Worm (Caenorhabditis elegans) whole organism, late embryonic: Measurements from ENCODE around the gene act-1.

Experiments used
- C08G9.2 ChIP-seq: sonication (generic microtip); optimal IDR thresholded peaks from 2 replicates; lab custom pipeline; 2016; ENCODE audit warnings: mild to moderate bottlenecking, missing genetic modification characterization, moderate library complexity, missing compliant biosample characterization
- F13H6.1 ChIP-seq: sonication (generic microtip); optimal IDR thresholded peaks from 2 replicates; lab custom pipeline; 2016; ENCODE audit warnings: missing genetic modification characterization, missing compliant biosample characterization
- K02D7.2 ChIP-seq: sonication (generic microtip); optimal IDR thresholded peaks from 2 replicates; lab custom pipeline; 2017; ENCODE audit warnings: mild to moderate bottlenecking, missing genetic modification characterization, missing compliant biosample characterization
- K09A11.1 ChIP-seq: sonication (generic microtip); optimal IDR thresholded peaks from 2 replicates; lab custom pipeline; 2017; ENCODE audit warnings: antibody characterized with exemption, mild to moderate bottlenecking, missing genetic modification characterization, missing compliant biosample characterization; ENCODE audit not compliant: insufficient read depth
- T23F11.4 ChIP-seq: fragments of 200-800 bp; sonication (Bioruptor generic); optimal IDR thresholded peaks from 2 replicates; lab custom pipeline; 2018; ENCODE audit warnings: mild to moderate bottlenecking, missing genetic modification characterization, missing compliant biosample characterization
- ahr-1 ChIP-seq: sonication (generic microtip); optimal IDR thresholded peaks from 2 replicates; lab custom pipeline; 2016; ENCODE audit warnings: missing genetic modification characterization, missing compliant biosample characterization
- ceh-14 ChIP-seq: sonication (generic microtip); optimal IDR thresholded peaks from 2 replicates; lab custom pipeline; 2016; ENCODE audit warnings: missing genotype, missing genetic modification characterization, missing compliant biosample characterization
- ceh-19 ChIP-seq: fragments of 200-800 bp; sonication (Bioruptor generic); optimal IDR thresholded peaks from 2 replicates; lab custom pipeline; 2018; ENCODE audit warnings: mild to moderate bottlenecking, missing genetic modification characterization, missing compliant biosample characterization
- ceh-22 ChIP-seq: sonication (generic microtip); optimal IDR thresholded peaks from 2 replicates; lab custom pipeline; 2017; ENCODE audit warnings: missing biosample characterization, missing genetic modification characterization
- ceh-24 ChIP-seq: sonication (generic microtip); optimal IDR thresholded peaks from 2 replicates; lab custom pipeline; 2016; ENCODE audit warnings: mild to moderate bottlenecking, missing genetic modification characterization, missing compliant biosample characterization
- ceh-30 ChIP-seq: fragments of 150-350 bp; optimal IDR thresholded peaks from 2 replicates; lab custom pipeline; 2014; ENCODE audit warnings: missing biosample characterization, missing genetic modification characterization
- ceh-31 ChIP-seq: sonication (generic microtip); optimal IDR thresholded peaks from 2 replicates; lab custom pipeline; 2016; ENCODE audit warnings: missing genetic modification characterization, missing compliant biosample characterization
- ceh-34 ChIP-seq: sonication (generic microtip); optimal IDR thresholded peaks from 2 replicates; lab custom pipeline; 2016; ENCODE audit warnings: mild to moderate bottlenecking, missing genetic modification characterization, missing compliant biosample characterization
- ceh-45 ChIP-seq: fragments of 200-800 bp; sonication (Bioruptor generic); IDR thresholded peaks from 2 replicates; pipeline ENCODE4 v1.3.6; 2022; ENCODE audit warnings: missing genetic modification reagents, missing genetic modification characterization, missing compliant biosample characterization
- ceh-48 ChIP-seq: sonication (generic microtip); optimal IDR thresholded peaks from 2 replicates; lab custom pipeline; 2016; ENCODE audit warnings: missing genetic modification characterization, inconsistent platforms, missing compliant biosample characterization
- ceh-6 ChIP-seq: fragments of 200-800 bp; sonication (Bioruptor generic); optimal IDR thresholded peaks from 2 replicates; lab custom pipeline; 2018; ENCODE audit warnings: mild to moderate bottlenecking, missing genetic modification characterization, missing compliant biosample characterization
- ceh-9 ChIP-seq: sonication (generic microtip); optimal IDR thresholded peaks from 2 replicates; lab custom pipeline; 2016; ENCODE audit warnings: mild to moderate bottlenecking, missing genetic modification characterization, inconsistent platforms, missing compliant biosample characterization
- dmd-4 ChIP-seq: sonication (generic microtip); optimal IDR thresholded peaks from 2 replicates; lab custom pipeline; 2016; ENCODE audit warnings: borderline replicate concordance, missing genetic modification characterization, missing compliant biosample characterization
- elt-2 ChIP-seq: sonication (generic microtip); optimal IDR thresholded peaks from 2 replicates; lab custom pipeline; 2016; ENCODE audit warnings: missing genetic modification reagents, missing genetic modification characterization, missing compliant biosample characterization
- elt-4 ChIP-seq: sonication (generic microtip); optimal IDR thresholded peaks from 2 replicates; lab custom pipeline; 2016; ENCODE audit warnings: missing genetic modification characterization, missing compliant biosample characterization
- fax-1 ChIP-seq: sonication (generic microtip); optimal IDR thresholded peaks from 2 replicates; lab custom pipeline; 2016; ENCODE audit warnings: missing genotype, missing genetic modification characterization, missing compliant biosample characterization
- fkh-6 ChIP-seq: sonication (generic microtip); optimal IDR thresholded peaks from 2 replicates; lab custom pipeline; 2016; ENCODE audit warnings: missing genetic modification characterization, missing compliant biosample characterization
- gmeb-2 ChIP-seq: sonication (generic microtip); optimal IDR thresholded peaks from 2 replicates; lab custom pipeline; 2016; ENCODE audit warnings: missing genetic modification characterization, inconsistent platforms, missing compliant biosample characterization
- hlh-13 ChIP-seq: fragments of 200-800 bp; sonication (Bioruptor generic); optimal IDR thresholded peaks from 2 replicates; lab custom pipeline; 2018; ENCODE audit warnings: mild to moderate bottlenecking, missing genetic modification characterization, missing compliant biosample characterization
- hlh-15 ChIP-seq: sonication (generic microtip); optimal IDR thresholded peaks from 2 replicates; lab custom pipeline; 2016; ENCODE audit warnings: missing genetic modification characterization, missing compliant biosample characterization
- hlh-30 ChIP-seq: sonication (generic microtip); optimal IDR thresholded peaks from 2 replicates; lab custom pipeline; 2017; ENCODE audit warnings: antibody characterized with exemption, missing genetic modification characterization, missing compliant biosample characterization; ENCODE audit not compliant: insufficient read depth
- hlh-8 ChIP-seq: sonication (generic microtip); optimal IDR thresholded peaks from 2 replicates; lab custom pipeline; 2016; ENCODE audit warnings: missing genotype, missing genetic modification characterization, missing compliant biosample characterization
- lin-11 ChIP-seq: fragments of 200-800 bp; sonication (Bioruptor generic); optimal IDR thresholded peaks from 2 replicates; lab custom pipeline; 2018; ENCODE audit warnings: mild to moderate bottlenecking, missing genetic modification characterization, missing compliant biosample characterization
- madf-2 ChIP-seq: sonication (generic microtip); optimal IDR thresholded peaks from 2 replicates; lab custom pipeline; 2017; ENCODE audit warnings: missing genetic modification characterization, missing compliant biosample characterization
- nfya-1 ChIP-seq: sonication (generic microtip); optimal IDR thresholded peaks from 2 replicates; lab custom pipeline; 2017; ENCODE audit warnings: missing genetic modification characterization, mild to moderate bottlenecking, missing compliant biosample characterization, antibody characterized with exemption, moderate library complexity
- nhr-232 ChIP-seq: sonication (generic microtip); optimal IDR thresholded peaks from 2 replicates; lab custom pipeline; 2016; ENCODE audit warnings: missing genetic modification characterization, missing compliant biosample characterization
- npax-4 ChIP-seq: sonication (generic microtip); optimal IDR thresholded peaks from 2 replicates; lab custom pipeline; 2016; ENCODE audit warnings: missing genetic modification characterization, missing compliant biosample characterization
- pat-9 ChIP-seq: fragments of 200-800 bp; sonication (Bioruptor generic); optimal IDR thresholded peaks from 2 replicates; lab custom pipeline; 2018; ENCODE audit warnings: mild to moderate bottlenecking, missing genetic modification characterization, moderate library complexity, missing compliant biosample characterization
- pax-1 ChIP-seq: fragments of 150-350 bp; optimal IDR thresholded peaks from 2 replicates; lab custom pipeline; 2014; ENCODE audit warnings: missing biosample characterization, missing genetic modification characterization
- pqm-1 ChIP-seq: sonication (generic microtip); optimal IDR thresholded peaks from 2 replicates; lab custom pipeline; 2016; ENCODE audit warnings: missing genetic modification characterization, missing compliant biosample characterization
- pros-1 ChIP-seq: fragments of 150-350 bp; optimal IDR thresholded peaks from 2 replicates; lab custom pipeline; 2014; ENCODE audit warnings: missing biosample characterization, missing genetic modification reagents, missing genetic modification characterization
- sox-4 ChIP-seq: sonication (generic microtip); optimal IDR thresholded peaks from 2 replicates; lab custom pipeline; 2017; ENCODE audit warnings: mild to moderate bottlenecking, missing genetic modification characterization, inconsistent platforms, missing compliant biosample characterization
- tbx-2 ChIP-seq: sonication (generic microtip); optimal IDR thresholded peaks from 2 replicates; lab custom pipeline; 2016; ENCODE audit warnings: missing genetic modification characterization, missing compliant biosample characterization
- tbx-7 ChIP-seq: sonication (generic microtip); optimal IDR thresholded peaks from 2 replicates; lab custom pipeline; 2016; ENCODE audit warnings: missing genotype, missing genetic modification characterization, missing compliant biosample characterization
- ttx-3 ChIP-seq: sonication (generic microtip); optimal IDR thresholded peaks from 2 replicates; lab custom pipeline; 2016; ENCODE audit warnings: missing genetic modification reagents, missing genetic modification characterization, missing compliant biosample characterization
- unc-3 ChIP-seq, 2 experiments: fragments of 200-800 bp in 1 of 2; sonication (Bioruptor generic) in 1 of 2; sonication (generic microtip) in 1 of 2; conservative IDR thresholded peaks in 1 of 2; optimal IDR thresholded peaks in 1 of 2; 2 replicates each; pipeline versions ENCODE4 v1.3.6 to Lab custom; 2016 to 2022; ENCODE audit warnings: missing compliant biosample characterization in 2 of 2, missing genetic modification characterization in 2 of 2, missing genetic modification reagents in 1 of 2
- unc-55 ChIP-seq: sonication (generic microtip); optimal IDR thresholded peaks from 2 replicates; lab custom pipeline; 2017; ENCODE audit warnings: missing biosample characterization, missing genetic modification reagents, missing genetic modification characterization
- ztf-16 ChIP-seq: sonication (generic microtip); optimal IDR thresholded peaks from 2 replicates; lab custom pipeline; 2017; ENCODE audit warnings: missing genetic modification characterization, missing compliant biosample characterization

Gene act-1

ce11 chrV:11048678-11049077 is 32.2 kb upstream of the act-1 start, which contains the start of gene srh-74:
Gene srh-74 (minus strand): TSS chrV:11048778.
- TF ChIP-seq F13H6.1 (no peak), hlh-8 (no peak), fax-1 (no peak), ceh-19 (no peak), ceh-30 (no peak), lin-11 (tag; lab: Kevin White, UChicago) (no peak), ceh-22 (no peak), ceh-31 (tag; lab: Kevin White, UChicago) (no peak), dmd-4 (no peak), elt-2 (tag; lab: Kevin White, UChicago) (no peak), pat-9 (tag; lab: Kevin White, UChicago) (no peak), ceh-6 (GFP tag; lab: Kevin White, UChicago) (no peak), hlh-30 (tag; lab: Kevin White, UChicago) (no peak), ahr-1 (tag; lab: Kevin White, UChicago) (no peak), ceh-34 (no peak)
- TF ChIP-seq, all 69 proteins: peak for 0

ce11 chrV:11051921-11052320 is 28.9 kb upstream of the act-1 start, which contains the start of gene T04C12.33:
Gene T04C12.33 (plus strand): TSS chrV:11052221.
- TF ChIP-seq hlh-8 = no peak
- TF ChIP-seq hlh-30 (tag; lab: Kevin White, UChicago) = no peak
- TF ChIP-seq gmeb-2 (tag; lab: Kevin White, UChicago) = no peak
- no peak for TF ChIP-seq dmd-4
- no peak for TF ChIP-seq unc-3 (GFP tag; conservative IDR thresholded peaks at IDR 0.05; lab: Robert Waterston, UW)
- TF ChIP-seq unc-3 (tag; optimal IDR thresholded peaks at IDR 0.05; lab: Kevin White, UChicago) = no peak
- no peak for TF ChIP-seq elt-2 (tag; lab: Kevin White, UChicago)
- TF ChIP-seq ceh-22 = no peak
- TF ChIP-seq ttx-3 (tag; lab: Kevin White, UChicago) = no peak
- TF ChIP-seq sox-4 (tag; lab: Kevin White, UChicago) = no peak
- TF ChIP-seq pros-1 (tag; lab: Kevin White, UChicago) = no peak
- TF ChIP-seq ahr-1 (tag; lab: Kevin White, UChicago) = no peak
- no peak for TF ChIP-seq T23F11.4
- no peak for TF ChIP-seq madf-2
- TF ChIP-seq nhr-232 (tag; lab: Kevin White, UChicago) = no peak
- TF ChIP-seq elt-4 (tag; lab: Kevin White, UChicago) = no peak
- no peak for TF ChIP-seq npax-4
- TF ChIP-seq C08G9.2 (tag; lab: Kevin White, UChicago) = no peak
- TF ChIP-seq unc-55 (GFP tag; lab: Kevin White, UChicago) = no peak

- TF ChIP-seq unc-3 (GFP tag; conservative IDR thresholded peaks at IDR 0.05; lab: Robert Waterston, UW) (no peak), unc-3 (tag; optimal IDR thresholded peaks at IDR 0.05; lab: Kevin White, UChicago) (no peak), hlh-15 (tag; lab: Kevin White, UChicago) (no peak), tbx-2 (tag; lab: Kevin White, UChicago) (no peak), fkh-6 (tag; lab: Kevin White, UChicago) (no peak), sox-4 (tag; lab: Kevin White, UChicago) (no peak), ceh-45 (GFP tag; lab: Robert Waterston, UW) (no peak), F13H6.1 (no peak), npax-4 (no peak), pax-1 (tag; lab: Kevin White, UChicago) (no peak), unc-55 (GFP tag; lab: Kevin White, UChicago) (no peak), hlh-8 (no peak), ttx-3 (tag; lab: Kevin White, UChicago) (no peak), fax-1 (no peak), tbx-7 (tag; lab: Kevin White, UChicago) (no peak)
These were observed 27.0 kb upstream of the act-1 start, which contains the start of gene T04C12.7 for ce11 chrV:11053827-11054226. Gene T04C12.7 (plus strand): TSS chrV:11054127.

- TF ChIP-seq ceh-48 (tag; lab: Kevin White, UChicago) = no peak
- no peak for TF ChIP-seq hlh-8
- TF ChIP-seq ceh-34 = no peak
- TF ChIP-seq nfya-1 (tag; lab: Kevin White, UChicago) = no peak
- no peak for TF ChIP-seq K02D7.2
- no peak for TF ChIP-seq K09A11.1 (tag; lab: Kevin White, UChicago)
- TF ChIP-seq sox-4 (tag; lab: Kevin White, UChicago) = no peak
- TF ChIP-seq ceh-9 (tag; lab: Kevin White, UChicago) = no peak
- no peak for TF ChIP-seq pqm-1 (tag; lab: Kevin White, UChicago)
- TF ChIP-seq ztf-16 = no peak
- no peak for TF ChIP-seq pax-1 (tag; lab: Kevin White, UChicago)
- TF ChIP-seq ceh-14 (tag; lab: Kevin White, UChicago) = no peak
- TF ChIP-seq ceh-24 (tag; lab: Kevin White, UChicago) = no peak
- no peak for TF ChIP-seq ahr-1 (tag; lab: Kevin White, UChicago)
- TF ChIP-seq dmd-4 = no peak
- no peak for TF ChIP-seq ceh-6 (GFP tag; lab: Kevin White, UChicago)
- no peak for TF ChIP-seq F13H6.1
- no peak for TF ChIP-seq unc-55 (GFP tag; lab: Kevin White, UChicago)
- no peak for TF ChIP-seq hlh-13 (GFP tag; lab: Kevin White, UChicago)
- TF ChIP-seq, all 69 proteins: peak for 0
These were observed 24.4 kb upstream of the act-1 start for ce11 chrV:11056484-11056883.
